Fruit fly (Drosophila melanogaster) whole organism, embryonic: ENCODE measurements around the gene Hr4.
A peak's percentile ranks its signal among the peaks of the same experiment; 100 is the strongest.

ENCODE experiments used
- Asciz ChIP-seq: fragments of 200-800 bp; sonication (Bioruptor generic); optimal IDR thresholded peaks from 2 replicates; lab custom pipeline; 2017; ENCODE audit warnings: missing biosample characterization, mild to moderate bottlenecking, missing genetic modification characterization, missing genetic modification reagents
- Bdp1 ChIP-seq: fragments of 200-800 bp; sonication (Bioruptor generic); optimal IDR thresholded peaks from 3 replicates; lab custom pipeline; 2016; ENCODE audit warnings: missing biosample characterization, missing genetic modification characterization
- CG10321 ChIP-seq: fragments of 200-800 bp; sonication (Bioruptor generic); IDR thresholded peaks from 2 replicates; pipeline ENCODE4 v1.3.6; 2022; ENCODE audit warnings: missing biosample characterization, missing genetic modification characterization
- CG10543 ChIP-seq: fragments of 200-800 bp; sonication (Bioruptor generic); optimal IDR thresholded peaks from 3 replicates; lab custom pipeline; 2017; ENCODE audit warnings: missing biosample characterization, mild to moderate bottlenecking, missing genetic modification characterization, moderate library complexity
- CG13894 ChIP-seq: fragments of 200-800 bp; sonication (Bioruptor generic); optimal IDR thresholded peaks from 3 replicates; lab custom pipeline; 2018; ENCODE audit warnings: missing biosample characterization, mild to moderate bottlenecking, missing genetic modification characterization, moderate library complexity
- CG14667 ChIP-seq: fragments of 200-800 bp; sonication (Bioruptor generic); IDR thresholded peaks from 2 replicates; pipeline ENCODE4 v1.3.6; 2022; ENCODE audit warnings: missing biosample characterization, missing genetic modification characterization
- CG14965 ChIP-seq: fragments of 200-800 bp; sonication (Bioruptor generic); optimal IDR thresholded peaks from 2 replicates; lab custom pipeline; 2016; ENCODE audit warnings: missing biosample characterization, missing genetic modification characterization, borderline replicate concordance
- CG1647 ChIP-seq: fragments of 200-800 bp; sonication (Bioruptor generic); optimal IDR thresholded peaks from 3 replicates; lab custom pipeline; 2016; ENCODE audit warnings: missing biosample characterization, missing genetic modification characterization
- CG18011 ChIP-seq: fragments of 200-800 bp; sonication (Bioruptor generic); optimal IDR thresholded peaks from 2 replicates; lab custom pipeline; 2017; ENCODE audit warnings: missing biosample characterization, missing genetic modification characterization, mild to moderate bottlenecking, moderate library complexity, missing genotype
- CG1832 ChIP-seq: fragments of 200-800 bp; sonication (Bioruptor generic); optimal IDR thresholded peaks from 2 replicates; lab custom pipeline; 2017; ENCODE audit warnings: missing biosample characterization, mild to moderate bottlenecking, missing genetic modification characterization, inconsistent platforms
- CG3163 ChIP-seq: fragments of 200-800 bp; sonication (Bioruptor generic); optimal IDR thresholded peaks from 3 replicates; lab custom pipeline; 2016; ENCODE audit warnings: missing biosample characterization, missing genetic modification characterization
- CG34376 ChIP-seq: fragments of 200-800 bp; sonication (Bioruptor generic); optimal IDR thresholded peaks from 2 replicates; lab custom pipeline; 2018; ENCODE audit warnings: missing biosample characterization, mild to moderate bottlenecking, missing genetic modification characterization
- CG4328 ChIP-seq: fragments of 200-800 bp; sonication (Bioruptor generic); optimal IDR thresholded peaks from 3 replicates; lab custom pipeline; 2017; ENCODE audit warnings: missing biosample characterization, missing genetic modification reagents, missing genetic modification characterization
- CG4404 ChIP-seq: fragments of 200-800 bp; sonication (Bioruptor generic); IDR thresholded peaks from 2 replicates; pipeline ENCODE4 v1.3.6; 2022; ENCODE audit warnings: missing biosample characterization, missing genetic modification characterization
- CG4617 ChIP-seq: fragments of 200-800 bp; sonication (Bioruptor generic); optimal IDR thresholded peaks from 3 replicates; lab custom pipeline; 2016; ENCODE audit warnings: missing biosample characterization, missing genetic modification characterization, borderline replicate concordance
- CG7987 ChIP-seq: fragments of 200-800 bp; sonication (Bioruptor generic); optimal IDR thresholded peaks from 2 replicates; lab custom pipeline; 2018; ENCODE audit warnings: missing biosample characterization, mild to moderate bottlenecking, missing genetic modification characterization, moderate library complexity
- CG9876 ChIP-seq: fragments of 200-800 bp; sonication (Bioruptor generic); optimal IDR thresholded peaks from 2 replicates; lab custom pipeline; 2016; ENCODE audit warnings: missing biosample characterization, missing genetic modification characterization
- Dbx ChIP-seq: fragments of 200-800 bp; sonication (Bioruptor generic); IDR thresholded peaks from 3 replicates; pipeline ENCODE4 v1.3.6; 2022; ENCODE audit warnings: missing biosample characterization, missing genetic modification characterization
- Drgx ChIP-seq: fragments of 200-800 bp; sonication (Bioruptor generic); IDR thresholded peaks from 2 replicates; pipeline ENCODE4 v1.3.6; 2022; ENCODE audit warnings: missing biosample characterization, missing genetic modification characterization
- Jarid2 ChIP-seq: fragments of 200-800 bp; sonication (Bioruptor generic); optimal IDR thresholded peaks from 3 replicates; lab custom pipeline; 2017; ENCODE audit warnings: mild to moderate bottlenecking, missing biosample characterization, missing genetic modification reagents, missing genetic modification characterization
- MBD-R2 ChIP-seq: fragments of 200-800 bp; sonication (Bioruptor generic); IDR thresholded peaks from 2 replicates; pipeline ENCODE4 v1.3.6; 2022; ENCODE audit warnings: missing biosample characterization, missing genetic modification characterization
- MTF-1 ChIP-seq: fragments of 200-800 bp; sonication (Bioruptor generic); optimal IDR thresholded peaks from 2 replicates; lab custom pipeline; 2018; ENCODE audit warnings: missing biosample characterization, mild to moderate bottlenecking, missing genetic modification characterization, borderline replicate concordance
- Meics ChIP-seq: fragments of 200-800 bp; sonication (Bioruptor generic); optimal IDR thresholded peaks from 2 replicates; lab custom pipeline; 2017; ENCODE audit warnings: missing biosample characterization, mild to moderate bottlenecking, missing genetic modification characterization
- NK7.1 ChIP-seq: fragments of 200-800 bp; sonication (Bioruptor generic); optimal IDR thresholded peaks from 3 replicates; lab custom pipeline; 2016; ENCODE audit warnings: missing biosample characterization, missing genetic modification characterization
- Rfx ChIP-seq: fragments of 200-800 bp; sonication (Bioruptor generic); IDR thresholded peaks from 2 replicates; pipeline ENCODE4 v1.3.6; 2022; ENCODE audit warnings: missing biosample characterization, missing genetic modification characterization
- Six4 ChIP-seq: fragments of 200-800 bp; sonication (Bioruptor generic); optimal IDR thresholded peaks from 2 replicates; lab custom pipeline; 2016; ENCODE audit warnings: missing biosample characterization, missing genetic modification characterization
- Xbp1 ChIP-seq: fragments of 200-800 bp; sonication (Bioruptor generic); optimal IDR thresholded peaks from 3 replicates; lab custom pipeline; 2016; ENCODE audit warnings: missing biosample characterization, mild to moderate bottlenecking, missing genetic modification characterization
- aop ChIP-seq: fragments of 200-800 bp; sonication (Bioruptor generic); IDR thresholded peaks from 2 replicates; pipeline ENCODE4 v1.3.6; 2022; ENCODE audit warnings: missing biosample characterization, missing genetic modification characterization
- ato ChIP-seq: fragments of 200-800 bp; sonication (Bioruptor generic); IDR thresholded peaks from 2 replicates; pipeline ENCODE4 v1.3.6; 2022; ENCODE audit warnings: missing biosample characterization, missing genetic modification characterization; ENCODE audit not compliant: partially characterized antibody
- cad ChIP-seq: fragments of >200 bp; optimal IDR thresholded peaks from 2 replicates; lab custom pipeline; 2017; ENCODE audit warnings: missing biosample characterization, missing genetic modification characterization
- cato ChIP-seq: fragments of 200-800 bp; sonication (Bioruptor generic); optimal IDR thresholded peaks from 2 replicates; lab custom pipeline; 2016; ENCODE audit warnings: missing biosample characterization, missing genetic modification characterization, borderline replicate concordance
- croc ChIP-seq: fragments of 200-800 bp; sonication (Bioruptor generic); conservative IDR thresholded peaks from 3 replicates; pipeline ENCODE4 v1.3.6; 2022; ENCODE audit warnings: missing biosample characterization, missing genetic modification characterization
- exex ChIP-seq: fragments of 200-800 bp; sonication (Bioruptor generic); optimal IDR thresholded peaks from 4 replicates; lab custom pipeline; 2018; ENCODE audit warnings: missing biosample characterization, mild to moderate bottlenecking, missing genetic modification characterization, moderate library complexity
- fd64A ChIP-seq: fragments of 200-800 bp; sonication (Bioruptor generic); optimal IDR thresholded peaks from 3 replicates; lab custom pipeline; 2018; ENCODE audit warnings: missing biosample characterization, mild to moderate bottlenecking, missing genetic modification characterization
- grau ChIP-seq: fragments of 200-800 bp; optimal IDR thresholded peaks from 3 replicates; lab custom pipeline; 2019; ENCODE audit warnings: missing biosample characterization, mild to moderate bottlenecking, missing genetic modification characterization, moderate library complexity
- gt ChIP-seq: fragments of 200-800 bp; sonication (Bioruptor generic); IDR thresholded peaks from 2 replicates; pipeline ENCODE4 v1.3.6; 2022; ENCODE audit warnings: missing biosample characterization, missing genetic modification characterization
- jigr1 ChIP-seq: fragments of 200-800 bp; sonication (Bioruptor generic); IDR thresholded peaks from 3 replicates; pipeline ENCODE4 v1.3.6; 2022; ENCODE audit warnings: missing biosample characterization, missing genetic modification characterization
- jumu ChIP-seq: fragments of 200-800 bp; sonication (Bioruptor generic); optimal IDR thresholded peaks from 3 replicates; lab custom pipeline; 2016; ENCODE audit warnings: missing biosample characterization, missing genetic modification characterization
- kah ChIP-seq: fragments of 200-800 bp; sonication (Bioruptor generic); optimal IDR thresholded peaks from 2 replicates; lab custom pipeline; 2018; ENCODE audit warnings: missing biosample characterization, mild to moderate bottlenecking, missing genetic modification characterization
- scrt ChIP-seq: fragments of 200-800 bp; sonication (Bioruptor generic); optimal IDR thresholded peaks from 2 replicates; lab custom pipeline; 2018; ENCODE audit warnings: missing biosample characterization, mild to moderate bottlenecking, missing genetic modification characterization, moderate library complexity
- sd ChIP-seq: fragments of 200-800 bp; sonication (Bioruptor generic); optimal IDR thresholded peaks from 3 replicates; lab custom pipeline; 2018; ENCODE audit warnings: missing biosample characterization, mild to moderate bottlenecking, missing genetic modification characterization, moderate library complexity
- seq ChIP-seq: fragments of 200-800 bp; sonication (Bioruptor generic); IDR thresholded peaks from 2 replicates; pipeline ENCODE4 v1.3.6; 2022; ENCODE audit warnings: missing biosample characterization, missing genetic modification characterization
- sima ChIP-seq: fragments of 200-800 bp; sonication (Bioruptor generic); optimal IDR thresholded peaks from 2 replicates; lab custom pipeline; 2016; ENCODE audit warnings: missing biosample characterization, missing genetic modification characterization
- stc ChIP-seq: fragments of 200-800 bp; sonication (Bioruptor generic); IDR thresholded peaks from 2 replicates; pipeline ENCODE4 v1.3.6; 2022; ENCODE audit warnings: missing biosample characterization, missing genetic modification characterization
- tna ChIP-seq: fragments of 200-800 bp; sonication (Bioruptor generic); IDR thresholded peaks from 2 replicates; pipeline ENCODE4 v1.3.6; 2022; ENCODE audit warnings: missing biosample characterization, missing genetic modification characterization; ENCODE audit not compliant: partially characterized antibody
- trem ChIP-seq: fragments of 200-800 bp; optimal IDR thresholded peaks from 3 replicates; lab custom pipeline; 2019; ENCODE audit warnings: missing biosample characterization, mild to moderate bottlenecking, missing genetic modification characterization, moderate library complexity
- wdn ChIP-seq: fragments of 200-800 bp; sonication (Bioruptor generic); IDR thresholded peaks from 2 replicates; pipeline ENCODE4 v1.3.6; 2022; ENCODE audit warnings: missing biosample characterization, missing genetic modification characterization
- zf30C ChIP-seq: fragments of 200-800 bp; sonication (Bioruptor generic); optimal IDR thresholded peaks from 3 replicates; lab custom pipeline; 2018; ENCODE audit warnings: missing biosample characterization, mild to moderate bottlenecking, missing genetic modification characterization

Hr4 gene

dm6 chrX:1943337-1944244 is 1.9 kb downstream of the Hr4 start (continued):
- TF ChIP-seq CG13894 (tag; lab: Kevin White, UChicago) (no peak), Bdp1 (GFP tag; lab: Kevin White, UChicago) (no peak), Rfx (GFP tag; lab: Robert Waterston, UW) (peak; percentile 40; the same call in 1 of the 2 replicates), aop (no peak), seq (GFP tag; lab: Robert Waterston, UW) (no peak), jigr1 (GFP tag; lab: Robert Waterston, UW) (no peak), MTF-1 (GFP tag; lab: Kevin White, UChicago) (no peak), Dbx (GFP tag; lab: Robert Waterston, UW) (0 out of 3 replicates have a peak, but pooled peaks have one; percentile 30), CG4617 (GFP tag; lab: Kevin White, UChicago) (no peak), gt (0 out of 2 replicates have a peak, but pooled peaks have one; percentile 8), CG10543 (GFP tag; lab: Kevin White, UChicago) (peak; percentile 52), exex (peak; percentile 5), cad (GFP tag; lab: Kevin White, UChicago) (no peak), CG1647 (no peak), MBD-R2 (no peak), jumu (peak; percentile 29), CG10321 (no peak), CG14965 (GFP tag; lab: Kevin White, UChicago) (no peak), CG7987 (GFP tag; lab: Kevin White, UChicago) (no peak), CG14667 (GFP tag; lab: Robert Waterston, UW) (peak; percentile 37; the same call in 1 of the 2 replicates), CG3163 (GFP tag; lab: Kevin White, UChicago) (peak; percentile 93), Drgx (GFP tag; lab: Robert Waterston, UW) (no peak), CG4328 (peak; percentile 5), CG4404 (GFP tag; lab: Robert Waterston, UW) (no peak), scrt (peak; percentile 66), NK7.1 (GFP tag; lab: Kevin White, UChicago) (peak; percentile 53), cato (GFP tag; lab: Kevin White, UChicago) (peak; percentile 21), CG18011 (GFP tag; lab: Kevin White, UChicago) (peak; percentile 51), sd (tag; lab: Kevin White, UChicago) (peak; percentile 68), Asciz (GFP tag; lab: Kevin White, UChicago) (peak; percentile 57), sima (GFP tag; lab: Kevin White, UChicago) (peak; percentile 27), wdn (GFP tag; lab: Robert Waterston, UW) (peak; percentile 43; the same call in 1 of the 2 replicates), grau (tag; lab: Kevin White, UChicago) (peak; percentile 82), Jarid2 (GFP tag; lab: Kevin White, UChicago) (peak; percentile 33), croc (GFP tag; lab: Robert Waterston, UW) (peak; percentile 47; the same call in 2 of the 3 replicates), CG1832 (GFP tag; lab: Kevin White, UChicago) (no peak), Meics (GFP tag; lab: Kevin White, UChicago) (peak; percentile 66), trem (tag; lab: Kevin White, UChicago) (peak; percentile 32), kah (no peak), fd64A (GFP tag; lab: Kevin White, UChicago) (peak; percentile 48), stc (peak; percentile 37; the same call in 1 of the 2 replicates), Six4 (GFP tag; lab: Kevin White, UChicago) (peak; percentile 66), tna (GFP tag; lab: Robert Waterston, UW) (no peak), zf30C (GFP tag; lab: Kevin White, UChicago) (no peak), Xbp1 (GFP tag; lab: Kevin White, UChicago) (peak; percentile 68), ato (GFP tag; lab: Robert Waterston, UW) (no peak), CG34376 (GFP tag; lab: Kevin White, UChicago) (no peak), CG9876 (GFP tag; lab: Kevin White, UChicago) (no peak)
